Worm (Caenorhabditis elegans) whole organism, L1 larva: ENCODE data around the gene ZK822.1.

Experiments used
- C04F5.9 ChIP-seq: sonication (generic microtip); optimal IDR thresholded peaks from 2 replicates; lab custom pipeline; 2016; ENCODE audit warnings: missing genetic modification characterization, missing compliant biosample characterization
- C34B4.2 ChIP-seq: sonication (generic microtip); optimal IDR thresholded peaks from 2 replicates; lab custom pipeline; 2017; ENCODE audit warnings: mild to moderate bottlenecking, missing genetic modification characterization, missing compliant biosample characterization
- blmp-1 ChIP-seq: fragments of 150-350 bp; optimal IDR thresholded peaks from 2 replicates; lab custom pipeline; 2014; ENCODE audit warnings: missing biosample characterization, missing genetic modification characterization
- ceh-63 ChIP-seq: fragments of 200-800 bp; sonication (Bioruptor generic); optimal IDR thresholded peaks from 2 replicates; lab custom pipeline; 2018; ENCODE audit warnings: mild to moderate bottlenecking, missing genetic modification characterization, missing compliant biosample characterization
- ceh-82 ChIP-seq, 3 experiments: fragments of 150-350 bp in 1 of 3; sonication (generic microtip) in 2 of 3; optimal IDR thresholded peaks; 2 replicates each; lab custom pipeline; 2014 to 2017; ENCODE audit warnings: missing biosample characterization in 3 of 3, missing genetic modification characterization in 3 of 3
- ceh-88 ChIP-seq: fragments of 200-800 bp; sonication (Bioruptor generic); IDR thresholded peaks from 2 replicates; pipeline ENCODE4 v1.3.6; 2022; ENCODE audit warnings: missing genetic modification characterization, missing compliant biosample characterization
- ces-1 ChIP-seq: fragments of 150-350 bp; optimal IDR thresholded peaks from 2 replicates; lab custom pipeline; 2014; ENCODE audit warnings: missing biosample characterization, missing genetic modification reagents, missing genetic modification characterization
- dpl-1 ChIP-seq, 3 experiments: fragments of 150-350 bp in 2 of 3; sonication (generic microtip) in 1 of 3; optimal IDR thresholded peaks; 2 replicates each; lab custom pipeline; 2014 to 2017; ENCODE audit warnings: missing biosample characterization in 3 of 3, missing genetic modification characterization in 3 of 3, missing genetic modification reagents in 3 of 3
- dsc-1 ChIP-seq: sonication (generic microtip); optimal IDR thresholded peaks from 2 replicates; lab custom pipeline; 2016; ENCODE audit warnings: mild to moderate bottlenecking, missing genetic modification characterization, missing compliant biosample characterization
- efl-1 ChIP-seq, 4 experiments: fragments of 150-350 bp; optimal IDR thresholded peaks in 3 of 4; peaks in 1 of 4; 1 replicate in 1 of 4; 2 replicates in 3 of 4; lab custom pipeline; 2014; ENCODE audit warnings: missing biosample characterization in 2 of 4, missing genetic modification characterization in 2 of 4, missing genetic modification reagents in 2 of 4
- egl-27 ChIP-seq, 2 experiments: fragments of 150-350 bp in 1 of 2; sonication (generic microtip); optimal IDR thresholded peaks; 3 replicates each; lab custom pipeline; 2017 to 2018; ENCODE audit warnings: missing biosample characterization in 2 of 2, missing genetic modification characterization in 2 of 2, missing genetic modification reagents in 2 of 2
- elt-3 ChIP-seq, 6 experiments: fragments of 150-350 bp in 1 of 6; sonication (generic microtip); optimal IDR thresholded peaks; 2 replicates each; lab custom pipeline; 2017 to 2018; ENCODE audit warnings: missing biosample characterization in 6 of 6, missing genetic modification characterization in 6 of 6, inconsistent platforms in 1 of 6
- fkh-10 ChIP-seq: sonication (generic microtip); optimal IDR thresholded peaks from 2 replicates; lab custom pipeline; 2017; ENCODE audit warnings: missing biosample characterization, missing genetic modification reagents, missing genetic modification characterization
- fkh-4 ChIP-seq: sonication (generic microtip); optimal IDR thresholded peaks from 2 replicates; lab custom pipeline; 2016; ENCODE audit warnings: missing compliant biosample characterization, missing genetic modification characterization, borderline replicate concordance
- fkh-8 ChIP-seq: sonication (generic microtip); optimal IDR thresholded peaks from 2 replicates; lab custom pipeline; 2016; ENCODE audit warnings: mild to moderate bottlenecking, missing genetic modification characterization, missing compliant biosample characterization
- hlh-4 ChIP-seq: sonication (generic microtip); optimal IDR thresholded peaks from 2 replicates; lab custom pipeline; 2016; ENCODE audit warnings: mild to moderate bottlenecking, missing genetic modification characterization, missing compliant biosample characterization
- lin-13 ChIP-seq: fragments of 150-350 bp; optimal IDR thresholded peaks from 2 replicates; lab custom pipeline; 2014; ENCODE audit warnings: missing biosample characterization, missing genetic modification reagents, missing genetic modification characterization
- lin-14 ChIP-seq: fragments of 200-800 bp; sonication (Bioruptor generic); optimal IDR thresholded peaks from 2 replicates; lab custom pipeline; 2018; ENCODE audit warnings: mild to moderate bottlenecking, missing genetic modification characterization, moderate library complexity, missing compliant biosample characterization
- lin-39 ChIP-seq: fragments of 150-350 bp; optimal IDR thresholded peaks from 2 replicates; lab custom pipeline; 2014; ENCODE audit warnings: missing biosample characterization, missing genetic modification reagents, missing genetic modification characterization
- lir-3 ChIP-seq: sonication (generic microtip); optimal IDR thresholded peaks from 2 replicates; lab custom pipeline; 2016; ENCODE audit warnings: mild to moderate bottlenecking, missing genetic modification characterization, moderate library complexity, missing compliant biosample characterization; ENCODE audit not compliant: poor library complexity
- mdl-1 ChIP-seq, 2 experiments: fragments of 150-350 bp; optimal IDR thresholded peaks; 2 replicates each; lab custom pipeline; 2014 to 2017; ENCODE audit warnings: missing biosample characterization in 2 of 2, missing genetic modification characterization in 2 of 2, inconsistent platforms in 1 of 2
- mep-1 ChIP-seq: fragments of 150-350 bp; optimal IDR thresholded peaks from 2 replicates; lab custom pipeline; 2014; ENCODE audit warnings: missing biosample characterization, missing genetic modification characterization
- nhr-11 ChIP-seq: fragments of 150-350 bp; optimal IDR thresholded peaks from 2 replicates; lab custom pipeline; 2014; ENCODE audit warnings: missing biosample characterization, missing genetic modification characterization
- nhr-12 ChIP-seq: sonication (generic microtip); optimal IDR thresholded peaks from 2 replicates; lab custom pipeline; 2017; ENCODE audit warnings: missing biosample characterization, missing genetic modification characterization
- nhr-20 ChIP-seq: sonication (generic microtip); optimal IDR thresholded peaks from 2 replicates; lab custom pipeline; 2016; ENCODE audit warnings: mild to moderate bottlenecking, missing genetic modification characterization, missing compliant biosample characterization
- nhr-237 ChIP-seq: fragments of 150-350 bp; optimal IDR thresholded peaks from 2 replicates; lab custom pipeline; 2014; ENCODE audit warnings: missing biosample characterization, missing genetic modification characterization
- nhr-28 ChIP-seq: fragments of 150-350 bp; optimal IDR thresholded peaks from 2 replicates; lab custom pipeline; 2014; ENCODE audit warnings: missing biosample characterization, missing genetic modification characterization
- nhr-47 ChIP-seq: sonication (generic microtip); optimal IDR thresholded peaks from 2 replicates; lab custom pipeline; 2016; ENCODE audit warnings: mild to moderate bottlenecking, missing genetic modification characterization, moderate library complexity, missing compliant biosample characterization
- nhr-71 ChIP-seq: sonication (generic microtip); optimal IDR thresholded peaks from 2 replicates; lab custom pipeline; 2016; ENCODE audit warnings: mild to moderate bottlenecking, missing genetic modification characterization, moderate library complexity, missing compliant biosample characterization
- nhr-85 ChIP-seq: sonication (generic microtip); peaks from one replicate; lab custom pipeline; 2016; ENCODE audit warnings: missing genetic modification characterization, inconsistent platforms, missing compliant biosample characterization
- pag-3 ChIP-seq: sonication (generic microtip); optimal IDR thresholded peaks from 2 replicates; lab custom pipeline; 2017; ENCODE audit warnings: missing genetic modification characterization, mild to moderate bottlenecking, missing compliant biosample characterization, antibody characterized with exemption, borderline replicate concordance; ENCODE audit not compliant: insufficient read depth
- pax-3 ChIP-seq: fragments of 200-800 bp; sonication (Bioruptor generic); optimal IDR thresholded peaks from 2 replicates; lab custom pipeline; 2018; ENCODE audit warnings: mild to moderate bottlenecking, missing genetic modification characterization, moderate library complexity, missing compliant biosample characterization
- pqm-1 ChIP-seq: sonication (generic microtip); optimal IDR thresholded peaks from 3 replicates; lab custom pipeline; 2017; ENCODE audit warnings: missing biosample characterization, missing genetic modification characterization
- rnt-1 ChIP-seq: sonication (generic microtip); optimal IDR thresholded peaks from 2 replicates; lab custom pipeline; 2016; ENCODE audit warnings: mild to moderate bottlenecking, missing genetic modification characterization, moderate library complexity, missing compliant biosample characterization
- skn-1 ChIP-seq: fragments of 150-350 bp; optimal IDR thresholded peaks from 2 replicates; lab custom pipeline; 2014; ENCODE audit warnings: missing biosample characterization, missing genetic modification characterization
- sox-4 ChIP-seq: sonication (generic microtip); optimal IDR thresholded peaks from 2 replicates; lab custom pipeline; 2016; ENCODE audit warnings: missing genetic modification characterization, missing compliant biosample characterization
- sup-37 ChIP-seq: fragments of 200-800 bp; sonication (Bioruptor generic); optimal IDR thresholded peaks from 2 replicates; lab custom pipeline; 2018; ENCODE audit warnings: mild to moderate bottlenecking, missing genetic modification characterization, missing compliant biosample characterization
- tbx-2 ChIP-seq: sonication (generic microtip); optimal IDR thresholded peaks from 2 replicates; lab custom pipeline; 2016; ENCODE audit warnings: missing genetic modification characterization, missing compliant biosample characterization
- unc-30 ChIP-seq: sonication (generic microtip); optimal IDR thresholded peaks from 2 replicates; lab custom pipeline; 2017; ENCODE audit warnings: missing biosample characterization, missing genetic modification characterization
- unc-62 ChIP-seq: fragments of 150-350 bp; optimal IDR thresholded peaks from 2 replicates; lab custom pipeline; 2014; ENCODE audit warnings: missing biosample characterization, missing genetic modification reagents, missing genetic modification characterization
- unc-86 ChIP-seq: sonication (generic microtip); optimal IDR thresholded peaks from 2 replicates; lab custom pipeline; 2016; ENCODE audit warnings: missing genetic modification characterization, missing compliant biosample characterization
- unc-98 ChIP-seq: fragments of 200-800 bp; sonication (Bioruptor generic); IDR thresholded peaks from 2 replicates; pipeline ENCODE4 v1.3.6; 2022; ENCODE audit warnings: missing genetic modification characterization, missing compliant biosample characterization
- xbp-1 ChIP-seq: sonication (generic microtip); optimal IDR thresholded peaks from 2 replicates; lab custom pipeline; 2016; ENCODE audit warnings: missing genetic modification characterization, missing compliant biosample characterization
- zag-1 ChIP-seq: fragments of 150-350 bp; optimal IDR thresholded peaks from 2 replicates; lab custom pipeline; 2014; ENCODE audit warnings: missing biosample characterization, missing genetic modification characterization
- ztf-11 ChIP-seq, 2 experiments: sonication (generic microtip); optimal IDR thresholded peaks; 2 replicates each; lab custom pipeline; 2016 to 2017; ENCODE audit warnings: missing genetic modification characterization in 2 of 2, missing biosample characterization in 1 of 2, missing compliant biosample characterization in 1 of 2

The ZK822.1 gene

DNA sequence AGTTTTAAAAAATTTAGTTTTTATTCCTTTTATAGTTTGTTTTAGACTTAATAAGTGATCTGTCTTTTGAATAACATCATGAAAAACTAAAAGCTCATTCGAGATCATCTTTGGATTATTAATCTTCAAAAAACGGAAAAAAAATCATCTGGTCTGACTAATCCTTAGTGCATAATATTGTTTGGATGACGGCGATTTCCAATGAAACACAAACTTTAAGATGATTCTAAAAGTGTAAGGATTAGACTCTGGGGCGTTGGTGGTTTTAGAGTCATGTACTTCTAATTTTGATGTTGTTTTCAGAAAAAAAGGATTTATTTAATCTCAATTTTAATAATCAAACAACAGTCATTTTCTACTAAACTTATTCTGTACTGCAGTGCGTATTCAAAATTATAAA is 28.6 kb downstream of the ZK822.1 start:
- TF ChIP-seq unc-86 (tag; lab: Kevin White, UChicago) (no peak), ces-1 (no peak), efl-1 (optimal IDR thresholded peaks at IDR 0.05; lab: Kevin White, UChicago) (no peak), efl-1 (GFP tag; optimal IDR thresholded peaks at IDR 0.05 in 1 of 2; lab: Kevin White, UChicago) (no peak), egl-27 (tag; optimal IDR thresholded peaks at IDR 0.05; lab: Kevin White, UChicago) (no peak), pag-3 (tag; lab: Kevin White, UChicago) (no peak), pqm-1 (tag; lab: Kevin White, UChicago) (no peak), ceh-82 (tag; optimal IDR thresholded peaks at IDR 0.05; lab: Kevin White, UChicago) (no peak), sup-37 (GFP tag; lab: Kevin White, UChicago) (no peak), unc-98 (GFP tag; lab: Robert Waterston, UW) (no peak), fkh-4 (no peak), sox-4 (peak; percentile 21), ceh-63 (no peak), mep-1 (tag; lab: Kevin White, UChicago) (no peak), rnt-1 (tag; lab: Kevin White, UChicago) (no peak), nhr-71 (tag; lab: Kevin White, UChicago) (peak; percentile 3), dsc-1 (tag; lab: Kevin White, UChicago) (peak; percentile 90), pax-3 (peak; percentile 6), nhr-85 (tag; lab: Kevin White, UChicago) (no peak), tbx-2 (tag; lab: Kevin White, UChicago) (no peak), ceh-88 (no peak), lir-3 (tag; lab: Kevin White, UChicago) (no peak), unc-30 (tag; lab: Kevin White, UChicago) (no peak), nhr-47 (tag; lab: Kevin White, UChicago) (peak; percentile 18)

DNA sequence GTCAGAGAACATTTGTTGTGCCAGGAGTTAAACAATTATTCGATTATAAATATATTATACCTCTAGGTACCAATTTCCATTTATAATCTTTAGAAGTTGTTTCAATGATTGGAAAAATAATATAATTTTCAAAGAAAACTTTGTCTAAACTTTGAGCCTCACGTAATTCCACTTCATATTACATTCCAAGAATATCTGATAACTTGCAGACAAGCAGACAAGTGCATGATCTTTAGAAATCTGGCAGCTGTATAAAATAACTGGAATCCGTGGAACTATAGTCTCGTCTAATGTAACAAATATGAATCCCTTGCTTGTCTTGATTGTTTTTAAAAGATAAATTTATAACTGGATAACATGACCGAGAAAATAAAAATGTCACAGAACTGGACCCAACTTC is 29.4 kb downstream of the ZK822.1 start:
- TF ChIP-seq dsc-1 (tag; lab: Kevin White, UChicago) (peak; percentile 51), fkh-8 (tag; lab: Kevin White, UChicago) (peak; percentile 48), hlh-4 (tag; lab: Kevin White, UChicago) (peak; percentile 58), C04F5.9 (tag; lab: Kevin White, UChicago) (no peak), nhr-11 (tag; lab: Kevin White, UChicago) (peak; percentile 6), dpl-1 (GFP tag; optimal IDR thresholded peaks at IDR 0.05; lab: Kevin White, UChicago) (no peak), nhr-20 (tag; lab: Kevin White, UChicago) (peak; percentile 44), C34B4.2 (tag; lab: Kevin White, UChicago) (no peak)
- TF ChIP-seq, all 84 proteins: peak for 5

DNA sequence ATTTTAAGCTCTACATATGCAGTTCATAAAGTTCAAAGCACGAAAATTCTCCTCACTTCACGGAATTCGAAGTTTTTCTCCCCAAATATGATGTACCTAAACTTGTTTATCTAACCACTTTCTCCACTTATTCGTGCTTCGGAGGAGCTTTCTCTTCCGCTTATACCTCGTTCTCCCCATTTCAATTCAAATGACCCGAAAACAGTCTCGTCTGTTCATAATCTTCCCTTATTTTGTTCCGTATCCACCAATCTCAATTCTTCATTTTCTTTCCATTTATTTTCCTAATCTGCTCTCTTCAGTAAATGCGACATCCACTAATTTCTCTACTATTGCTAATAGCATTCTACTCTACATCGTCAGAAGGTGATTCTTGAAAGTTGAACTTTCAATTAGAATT is 36.6 kb downstream of the ZK822.1 start, which contains the start of gene let-653:
TSS of gene let-653 (plus strand) at position 301 of the 400 bp plus-strand sequence.
- TF ChIP-seq nhr-28 (tag; lab: Kevin White, UChicago) (no peak), blmp-1 (peak; percentile 22)

DNA sequence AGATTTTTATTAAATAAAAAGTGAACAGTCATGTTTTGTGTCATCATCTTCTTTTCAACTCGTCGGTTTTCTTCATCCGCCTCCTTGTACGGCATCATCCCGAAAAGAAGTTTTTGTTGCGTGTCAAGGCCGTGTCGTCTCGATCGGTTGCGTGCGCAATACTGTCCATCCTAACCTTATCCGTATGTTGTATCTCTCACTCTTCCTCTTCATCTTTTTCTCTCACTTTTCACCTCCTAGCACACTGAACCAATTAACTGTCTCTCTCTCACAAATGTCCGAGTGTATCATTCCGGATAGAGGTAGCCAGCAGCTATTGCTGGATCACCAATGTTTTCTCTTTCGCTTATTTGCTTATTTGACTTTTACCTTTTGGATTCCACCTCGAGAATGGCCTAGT is 38.5 kb downstream of the ZK822.1 start:
- TF ChIP-seq nhr-85 (tag; lab: Kevin White, UChicago) (peak; percentile 66), nhr-12 (no peak), mep-1 (tag; lab: Kevin White, UChicago) (peak; percentile 3), elt-3 (tag; optimal IDR thresholded peaks at IDR 0.05; lab: Kevin White, UChicago) (peak in 1 of 6 experiments; percentile 6), blmp-1 (peak; percentile 97)

DNA sequence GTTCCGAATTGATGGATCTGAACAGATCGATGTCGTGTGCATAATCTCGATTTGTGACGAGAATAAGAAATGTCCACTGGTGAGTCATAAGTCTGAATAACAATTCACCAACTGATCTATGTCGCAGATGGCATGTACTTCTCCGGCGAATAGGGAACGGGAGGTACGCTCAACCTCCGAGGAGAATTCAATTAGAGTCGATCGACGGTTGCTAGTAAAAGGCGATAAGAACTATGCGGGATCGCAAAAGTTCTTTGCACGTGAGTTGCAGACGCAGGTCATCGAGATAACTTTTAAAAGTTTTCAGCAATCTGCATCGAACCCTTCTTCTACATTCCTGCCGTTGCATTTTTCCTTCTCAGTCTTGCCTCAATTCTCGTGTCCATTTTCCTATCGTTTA is 39.4 kb downstream of the ZK822.1 start:
- no peak for TF ChIP-seq skn-1 (tag; lab: Kevin White, UChicago)
- no peak for TF ChIP-seq unc-30 (tag; lab: Kevin White, UChicago)
- TF ChIP-seq ztf-11 (tag; optimal IDR thresholded peaks at IDR 0.05; lab: Kevin White, UChicago) = no peak
- no peak for TF ChIP-seq C04F5.9 (tag; lab: Kevin White, UChicago)
- no peak for TF ChIP-seq lin-14 (GFP tag; lab: Kevin White, UChicago)
- TF ChIP-seq pag-3 (tag; lab: Kevin White, UChicago) = no peak
- no peak for TF ChIP-seq lin-39 (tag; lab: Kevin White, UChicago)
- no peak for TF ChIP-seq lin-13 (GFP tag; lab: Kevin White, UChicago)
- no peak for TF ChIP-seq xbp-1 (tag; lab: Kevin White, UChicago)
- TF ChIP-seq unc-98 (GFP tag; lab: Robert Waterston, UW) = no peak
- TF ChIP-seq nhr-85 (tag; lab: Kevin White, UChicago) = no peak
- no peak for TF ChIP-seq mdl-1 (tag; optimal IDR thresholded peaks at IDR 0.05; lab: Kevin White, UChicago)
- no peak for TF ChIP-seq unc-62 (GFP tag; lab: Kevin White, UChicago)
- no peak for TF ChIP-seq nhr-237 (tag; lab: Kevin White, UChicago)
- no peak for TF ChIP-seq nhr-47 (tag; lab: Kevin White, UChicago)
- no peak for TF ChIP-seq zag-1 (tag; lab: Kevin White, UChicago)
- no peak for TF ChIP-seq ces-1
- TF ChIP-seq fkh-10 (GFP tag; lab: Kevin White, UChicago) = no peak
